Worm (Caenorhabditis elegans): ENCODE results near the gene C17H11.5.

Gene C17H11.5

DNA sequence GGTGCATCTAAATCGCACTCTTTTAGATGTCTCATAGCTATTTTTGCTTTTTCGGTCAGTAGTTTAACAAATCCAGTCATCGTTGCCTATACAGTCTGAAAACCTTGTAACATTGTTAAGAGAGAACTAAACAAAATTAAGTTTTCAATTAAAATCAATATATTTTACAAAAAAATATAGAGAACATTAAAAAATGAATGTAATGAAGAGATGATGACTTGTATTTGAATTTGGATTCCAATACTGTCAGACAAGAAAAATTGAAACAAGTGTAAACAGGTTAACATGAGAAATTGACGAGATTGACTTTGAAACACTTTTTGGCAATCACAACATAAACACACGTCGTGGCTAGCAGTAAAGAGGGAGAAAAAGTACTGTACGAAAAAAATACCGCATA is at the start of gene C17H11.5:
Gene C17H11.5, minus strand, starts transcription at position 101 of the 400 bp plus-strand sequence.
- no peak for TF ChIP-seq daf-12 (tag; optimal IDR thresholded peaks at IDR 0.05)
- no peak for TF ChIP-seq fkh-2 (tag; optimal IDR thresholded peaks at IDR 0.05)
- TF ChIP-seq nhr-12 (tag; optimal IDR thresholded peaks at IDR 0.05) = no peak
- no peak for TF ChIP-seq ama-1 (optimal IDR thresholded peaks at IDR 0.05)
- no peak for TF ChIP-seq ztf-11 (tag; optimal IDR thresholded peaks at IDR 0.05)
- TF ChIP-seq ceh-28 (tag; optimal IDR thresholded peaks at IDR 0.05) = no peak
- no peak for TF ChIP-seq nhr-77 (tag; optimal IDR thresholded peaks at IDR 0.05)
- TF ChIP-seq lin-15B (tag; optimal IDR thresholded peaks at IDR 0.05) = no peak
- no peak for TF ChIP-seq nhr-67 (tag; optimal IDR thresholded peaks at IDR 0.05)
- no peak for TF ChIP-seq nhr-28 (tag; optimal IDR thresholded peaks at IDR 0.05)
- no peak for TF ChIP-seq lsy-12 (tag; optimal IDR thresholded peaks at IDR 0.05)
- TF ChIP-seq tbx-2 (tag; optimal IDR thresholded peaks at IDR 0.05) = no peak
- no peak for TF ChIP-seq eor-1 (tag; optimal IDR thresholded peaks at IDR 0.05)
- no peak for TF ChIP-seq nhr-25 (tag; optimal IDR thresholded peaks at IDR 0.05)
- TF ChIP-seq lin-39 (tag; optimal IDR thresholded peaks at IDR 0.05) = no peak
- TF ChIP-seq ceh-82 (tag; optimal IDR thresholded peaks at IDR 0.05) = no peak
- no peak for TF ChIP-seq ceh-16 (tag; optimal IDR thresholded peaks at IDR 0.05)

- no peak for TF ChIP-seq lin-15B (tag; optimal IDR thresholded peaks at IDR 0.05)
- no peak for TF ChIP-seq nhr-67 (tag; optimal IDR thresholded peaks at IDR 0.05)
- TF ChIP-seq snpc-4 (tag; optimal IDR thresholded peaks at IDR 0.05) = no peak
- no peak for TF ChIP-seq nhr-25 (tag; optimal IDR thresholded peaks at IDR 0.05)
- no peak for TF ChIP-seq nhr-11 (tag; optimal IDR thresholded peaks at IDR 0.05)
- no peak for TF ChIP-seq egl-5 (tag; optimal IDR thresholded peaks at IDR 0.05)
- no peak for TF ChIP-seq fkh-10 (GFP tag; optimal IDR thresholded peaks at IDR 0.05)
- TF ChIP-seq tbx-2 (tag; optimal IDR thresholded peaks at IDR 0.05) = no peak
- TF ChIP-seq skn-1 (tag; optimal IDR thresholded peaks at IDR 0.05) = no peak
- TF ChIP-seq ceh-28 (tag; optimal IDR thresholded peaks at IDR 0.05) = no peak
- TF ChIP-seq daf-12 (tag; optimal IDR thresholded peaks at IDR 0.05) = no peak
- TF ChIP-seq ZK546.5 (tag; optimal IDR thresholded peaks at IDR 0.05) = no peak
- TF ChIP-seq nfya-1 (tag; optimal IDR thresholded peaks at IDR 0.05; ENCODE audit: insufficient read depth) = no peak
- TF ChIP-seq zag-1 (tag; optimal IDR thresholded peaks at IDR 0.05) = no peak
- TF ChIP-seq ceh-82 (tag; optimal IDR thresholded peaks at IDR 0.05) = no peak
Observed at ce11 chrX:8233554-8233953, 48.6 kb upstream of the C17H11.5 start.

DNA sequence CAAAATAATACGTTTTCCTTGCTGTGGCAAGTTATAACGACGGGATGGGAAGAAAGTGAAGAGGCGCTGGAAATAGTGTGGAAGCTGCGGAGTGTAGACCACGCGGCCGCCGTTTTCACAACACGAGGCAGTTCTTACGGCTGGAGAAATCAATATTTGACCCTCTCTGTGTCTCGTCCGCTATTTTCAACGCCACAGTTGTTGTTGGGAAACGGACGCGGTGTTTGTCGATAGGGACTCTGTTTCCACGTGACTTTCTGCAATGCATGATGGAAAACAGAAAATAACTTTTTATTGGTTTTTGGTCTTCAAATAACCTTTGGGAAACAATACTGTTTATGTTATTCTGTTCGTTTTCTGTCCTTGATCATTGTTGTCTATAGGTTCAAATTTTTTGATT is 46.9 kb upstream of the C17H11.5 start, which contains the start of gene K02A6.3:
Gene K02A6.3, minus strand, starts transcription at position 74 of the 400 bp plus-strand sequence.
- TF ChIP-seq mml-1 (tag; optimal IDR thresholded peaks at IDR 0.05) = no peak
- TF ChIP-seq sea-2 (GFP tag; optimal IDR thresholded peaks at IDR 0.05) = peak; percentile 29
- peak; percentile 86 for TF ChIP-seq nfya-1 (tag; optimal IDR thresholded peaks at IDR 0.05; ENCODE audit: insufficient read depth)
- peak; percentile 47 for TF ChIP-seq egl-27 (tag; optimal IDR thresholded peaks at IDR 0.05)
- TF ChIP-seq ceh-82 (tag; optimal IDR thresholded peaks at IDR 0.05) = no peak
- TF ChIP-seq lin-39 (tag; optimal IDR thresholded peaks at IDR 0.05) = peak; percentile 76
- TF ChIP-seq elt-1 (tag; optimal IDR thresholded peaks at IDR 0.05) = peak; percentile 4
- TF ChIP-seq ZK546.5 (tag; optimal IDR thresholded peaks at IDR 0.05) = no peak
- TF ChIP-seq nhr-237 (tag; optimal IDR thresholded peaks at IDR 0.05) = no peak
- TF ChIP-seq nhr-28 (tag; optimal IDR thresholded peaks at IDR 0.05) = no peak
- peak; percentile 99 for TF ChIP-seq pha-4 (tag; optimal IDR thresholded peaks at IDR 0.05)
- TF ChIP-seq elt-3 (tag; optimal IDR thresholded peaks at IDR 0.05) = no peak
- peak; percentile 38 for TF ChIP-seq snpc-4 (tag; optimal IDR thresholded peaks at IDR 0.05)
- TF ChIP-seq fos-1 (tag; optimal IDR thresholded peaks at IDR 0.05) = no peak
- TF ChIP-seq fkh-10 (GFP tag; optimal IDR thresholded peaks at IDR 0.05) = no peak
- peak; percentile 71 for TF ChIP-seq tbx-2 (tag; optimal IDR thresholded peaks at IDR 0.05)
- no peak for TF ChIP-seq daf-12 (tag; optimal IDR thresholded peaks at IDR 0.05)
- peak; percentile 81 for TF ChIP-seq pqm-1 (tag; optimal IDR thresholded peaks at IDR 0.05)
- TF ChIP-seq eor-1 (tag; optimal IDR thresholded peaks at IDR 0.05) = peak in 1 of 2 experiments; percentile 59
- no peak for TF ChIP-seq ztf-11 (tag; optimal IDR thresholded peaks at IDR 0.05)
- peak; percentile 78 for TF ChIP-seq elt-2 (tag; optimal IDR thresholded peaks at IDR 0.05)
- TF ChIP-seq ceh-16 (tag; optimal IDR thresholded peaks at IDR 0.05) = no peak
- TF ChIP-seq R02D3.7 (tag; optimal IDR thresholded peaks at IDR 0.05) = peak; percentile 41
- peak; percentile 92 for TF ChIP-seq ceh-28 (tag; optimal IDR thresholded peaks at IDR 0.05)
- peak; percentile 88 for TF ChIP-seq jun-1 (tag; optimal IDR thresholded peaks at IDR 0.05)
- TF ChIP-seq ama-1 (optimal IDR thresholded peaks at IDR 0.05) = peak; percentile 76
- no peak for TF ChIP-seq unc-39 (tag; optimal IDR thresholded peaks at IDR 0.05)
- peak; percentile 84 for TF ChIP-seq nhr-23 (tag; optimal IDR thresholded peaks at IDR 0.05)
- no peak for TF ChIP-seq nhr-67 (tag; optimal IDR thresholded peaks at IDR 0.05)
- TF ChIP-seq nhr-77 (tag; optimal IDR thresholded peaks at IDR 0.05) = no peak
- no peak for TF ChIP-seq lin-15B (tag; optimal IDR thresholded peaks at IDR 0.05)
- peak; percentile 28 for TF ChIP-seq nhr-76 (tag; optimal IDR thresholded peaks at IDR 0.05)
- peak; percentile 59 for TF ChIP-seq nhr-11 (tag; optimal IDR thresholded peaks at IDR 0.05)
- no peak for TF ChIP-seq fkh-2 (tag; optimal IDR thresholded peaks at IDR 0.05)
- no peak for TF ChIP-seq ceh-9 (tag; optimal IDR thresholded peaks at IDR 0.05)
- peak; percentile 85 for TF ChIP-seq hmg-11 (tag; optimal IDR thresholded peaks at IDR 0.05)
- TF ChIP-seq ztf-4 (tag; optimal IDR thresholded peaks at IDR 0.05) = peak; percentile 61
- peak; percentile 94 for TF ChIP-seq nhr-25 (tag; optimal IDR thresholded peaks at IDR 0.05)
- TF ChIP-seq skn-1 (tag; optimal IDR thresholded peaks at IDR 0.05) = peak; percentile 85
- no peak for TF ChIP-seq nhr-12 (tag; optimal IDR thresholded peaks at IDR 0.05)
- TF ChIP-seq zag-1 (tag; optimal IDR thresholded peaks at IDR 0.05) = no peak
- TF ChIP-seq nhr-43 (tag; optimal IDR thresholded peaks at IDR 0.05; ENCODE audit: poor library complexity, severe bottlenecking) = peak; percentile 92
- no peak for TF ChIP-seq egl-5 (tag; optimal IDR thresholded peaks at IDR 0.05)
- TF ChIP-seq mdl-1 (tag; optimal IDR thresholded peaks at IDR 0.05) = peak; percentile 95
- peak; percentile 84 for TF ChIP-seq lsy-12 (tag; optimal IDR thresholded peaks at IDR 0.05)

Measured in whole organism, L3 larva.